Fruit fly (Drosophila melanogaster) whole organism, embryonic: Measurements from ENCODE around the gene CG31431.

Experiments
- Atf3 ChIP-seq: fragments of 200-800 bp; sonication (Bioruptor generic); optimal IDR thresholded peaks from 3 replicates; lab custom pipeline; 2016; ENCODE audit warnings: missing biosample characterization, missing genetic modification characterization
- CG10654 ChIP-seq: fragments of 200-800 bp; sonication (Bioruptor generic); optimal IDR thresholded peaks from 2 replicates; lab custom pipeline; 2016; ENCODE audit warnings: missing biosample characterization, missing genetic modification characterization
- CG10979 ChIP-seq: fragments of 200-800 bp; sonication (Bioruptor generic); optimal IDR thresholded peaks from 2 replicates; lab custom pipeline; 2018; ENCODE audit warnings: missing biosample characterization, mild to moderate bottlenecking, missing genetic modification characterization, moderate library complexity
- CG13624 ChIP-seq: fragments of 200-800 bp; sonication (Bioruptor generic); optimal IDR thresholded peaks from 2 replicates; lab custom pipeline; 2016; ENCODE audit warnings: missing biosample characterization, missing genetic modification characterization
- CG13775 ChIP-seq: fragments of 200-800 bp; sonication (Bioruptor generic); optimal IDR thresholded peaks from 3 replicates; lab custom pipeline; 2017; ENCODE audit warnings: missing biosample characterization, mild to moderate bottlenecking, missing genetic modification characterization
- CG13894 ChIP-seq: fragments of 200-800 bp; sonication (Bioruptor generic); optimal IDR thresholded peaks from 3 replicates; lab custom pipeline; 2018; ENCODE audit warnings: missing biosample characterization, mild to moderate bottlenecking, missing genetic modification characterization, moderate library complexity
- CG17328 ChIP-seq: fragments of 200-800 bp; sonication (Bioruptor generic); IDR thresholded peaks from 2 replicates; pipeline ENCODE4 v1.3.6; 2022; ENCODE audit warnings: missing biosample characterization, missing genetic modification characterization
- CG17829 ChIP-seq: fragments of 200-800 bp; optimal IDR thresholded peaks from 2 replicates; lab custom pipeline; 2019; ENCODE audit warnings: missing biosample characterization, mild to moderate bottlenecking, missing genetic modification characterization, moderate library complexity
- CG17912 ChIP-seq: fragments of 200-800 bp; sonication (Bioruptor generic); optimal IDR thresholded peaks from 2 replicates; lab custom pipeline; 2018; ENCODE audit warnings: missing biosample characterization, mild to moderate bottlenecking, missing genetic modification characterization
- CG18011 ChIP-seq: fragments of 200-800 bp; sonication (Bioruptor generic); optimal IDR thresholded peaks from 2 replicates; lab custom pipeline; 2017; ENCODE audit warnings: missing biosample characterization, missing genetic modification characterization, mild to moderate bottlenecking, moderate library complexity, missing genotype
- CG18476 ChIP-seq: fragments of 200-800 bp; sonication (Bioruptor generic); optimal IDR thresholded peaks from 2 replicates; lab custom pipeline; 2016; ENCODE audit warnings: missing biosample characterization, mild to moderate bottlenecking, missing genetic modification characterization
- CG2202 ChIP-seq: fragments of 200-800 bp; sonication (Bioruptor generic); optimal IDR thresholded peaks from 2 replicates; lab custom pipeline; 2018; ENCODE audit warnings: missing biosample characterization, mild to moderate bottlenecking, missing genetic modification characterization
- CG31224 ChIP-seq: fragments of 200-800 bp; sonication (Bioruptor generic); IDR thresholded peaks from 2 replicates; pipeline ENCODE4 v1.3.6; 2022; ENCODE audit warnings: missing biosample characterization, missing genetic modification characterization
- CG33213 ChIP-seq: fragments of 200-800 bp; sonication (Bioruptor generic); optimal IDR thresholded peaks from 3 replicates; lab custom pipeline; 2016; ENCODE audit warnings: missing biosample characterization, missing genetic modification characterization
- CG7271 ChIP-seq: fragments of 200-800 bp; sonication (Bioruptor generic); optimal IDR thresholded peaks from 2 replicates; lab custom pipeline; 2018; ENCODE audit warnings: missing biosample characterization, mild to moderate bottlenecking, missing genetic modification characterization, moderate library complexity
- CG7556 ChIP-seq: fragments of 200-800 bp; sonication (Bioruptor generic); optimal IDR thresholded peaks from 2 replicates; lab custom pipeline; 2017; ENCODE audit warnings: missing biosample characterization, mild to moderate bottlenecking, missing genetic modification characterization
- CG7839 ChIP-seq: fragments of 200-800 bp; sonication (Bioruptor generic); optimal IDR thresholded peaks from 3 replicates; lab custom pipeline; 2018; ENCODE audit warnings: missing biosample characterization, mild to moderate bottlenecking, missing genetic modification characterization, moderate library complexity
- Dip2 ChIP-seq: fragments of 200-800 bp; sonication (Bioruptor generic); IDR thresholded peaks from 2 replicates; pipeline ENCODE4 v1.3.6; 2022; ENCODE audit warnings: missing biosample characterization, missing genetic modification characterization
- Dip3 ChIP-seq: fragments of 200-800 bp; sonication (Bioruptor generic); optimal IDR thresholded peaks from 3 replicates; lab custom pipeline; 2016; ENCODE audit warnings: missing biosample characterization, missing genetic modification characterization
- Doc2 ChIP-seq: fragments of 200-800 bp; sonication (Bioruptor generic); IDR thresholded peaks from 2 replicates; pipeline ENCODE4 v1.3.6; 2022; ENCODE audit warnings: missing biosample characterization, missing genetic modification characterization
- Lim3 ChIP-seq: fragments of 200-800 bp; sonication (Bioruptor generic); IDR thresholded peaks from 2 replicates; pipeline ENCODE4 v1.3.6; 2022; ENCODE audit warnings: missing biosample characterization, missing genetic modification characterization
- Meics ChIP-seq: fragments of 200-800 bp; sonication (Bioruptor generic); optimal IDR thresholded peaks from 2 replicates; lab custom pipeline; 2017; ENCODE audit warnings: missing biosample characterization, mild to moderate bottlenecking, missing genetic modification characterization
- NfI ChIP-seq: fragments of 200-800 bp; sonication (Bioruptor generic); optimal IDR thresholded peaks from 3 replicates; lab custom pipeline; 2018; ENCODE audit warnings: missing biosample characterization, mild to moderate bottlenecking, missing genetic modification characterization, moderate library complexity
- Oaz ChIP-seq: fragments of 200-800 bp; sonication (Bioruptor generic); IDR thresholded peaks from 2 replicates; pipeline ENCODE4 v1.3.6; 2022; ENCODE audit warnings: missing biosample characterization, missing genetic modification characterization
- Oli ChIP-seq: fragments of 200-800 bp; sonication (Bioruptor generic); optimal IDR thresholded peaks from 2 replicates; lab custom pipeline; 2018; ENCODE audit warnings: missing biosample characterization, mild to moderate bottlenecking, missing genetic modification characterization, moderate library complexity
- Side ChIP-seq: fragments of 200-800 bp; sonication (Bioruptor generic); optimal IDR thresholded peaks from 2 replicates; lab custom pipeline; 2016; ENCODE audit warnings: missing biosample characterization, missing genetic modification characterization
- Sox100B ChIP-seq: fragments of 200-800 bp; sonication (Bioruptor generic); optimal IDR thresholded peaks from 3 replicates; lab custom pipeline; 2018; ENCODE audit warnings: missing biosample characterization, mild to moderate bottlenecking, missing genetic modification characterization
- Sry-β ChIP-seq: fragments of 200-800 bp; sonication (Bioruptor generic); optimal IDR thresholded peaks from 2 replicates; lab custom pipeline; 2018; ENCODE audit warnings: missing biosample characterization, mild to moderate bottlenecking, missing genetic modification characterization, moderate library complexity
- Sry-δ ChIP-seq: fragments of 200-800 bp; sonication (Bioruptor generic); optimal IDR thresholded peaks from 2 replicates; lab custom pipeline; 2016; ENCODE audit warnings: missing biosample characterization, missing genetic modification characterization
- Taf1 ChIP-seq: fragments of 200-800 bp; sonication (Bioruptor generic); IDR thresholded peaks from 2 replicates; pipeline ENCODE4 v1.3.6; 2022; ENCODE audit warnings: missing biosample characterization, missing genetic modification characterization
- ato ChIP-seq: fragments of 200-800 bp; sonication (Bioruptor generic); IDR thresholded peaks from 2 replicates; pipeline ENCODE4 v1.3.6; 2022; ENCODE audit warnings: missing biosample characterization, missing genetic modification characterization; ENCODE audit not compliant: partially characterized antibody
- btn ChIP-seq: fragments of 200-800 bp; sonication (Bioruptor generic); optimal IDR thresholded peaks from 2 replicates; lab custom pipeline; 2016; ENCODE audit warnings: missing biosample characterization, missing genetic modification characterization
- corto ChIP-seq: fragments of 200-800 bp; sonication (Bioruptor generic); optimal IDR thresholded peaks from 2 replicates; lab custom pipeline; 2016; ENCODE audit warnings: missing biosample characterization, mild to moderate bottlenecking, missing genetic modification characterization, moderate library complexity
- dmrt99B ChIP-seq: fragments of 200-800 bp; sonication (Bioruptor generic); optimal IDR thresholded peaks from 2 replicates; lab custom pipeline; 2018; ENCODE audit warnings: missing biosample characterization, mild to moderate bottlenecking, missing genetic modification characterization, moderate library complexity
- dysf ChIP-seq: fragments of 200-800 bp; sonication (Bioruptor generic); IDR thresholded peaks from 3 replicates; pipeline ENCODE4 v1.3.6; 2022; ENCODE audit warnings: missing biosample characterization, missing genetic modification characterization
- fd3F ChIP-seq: fragments of 200-800 bp; sonication (Bioruptor generic); optimal IDR thresholded peaks from 2 replicates; lab custom pipeline; 2018; ENCODE audit warnings: missing biosample characterization, mild to moderate bottlenecking, missing genetic modification characterization, moderate library complexity
- gsb ChIP-seq: fragments of 200-800 bp; sonication (Bioruptor generic); IDR thresholded peaks from 2 replicates; pipeline ENCODE4 v1.3.6; 2022; ENCODE audit warnings: missing biosample characterization, missing genetic modification characterization
- hbn ChIP-seq: fragments of 200-800 bp; sonication (Bioruptor generic); IDR thresholded peaks from 2 replicates; pipeline ENCODE4 v1.3.6; 2022; ENCODE audit warnings: missing biosample characterization, missing genetic modification characterization; ENCODE audit not compliant: partially characterized antibody
- her ChIP-seq: fragments of 200-800 bp; sonication (Bioruptor generic); optimal IDR thresholded peaks from 2 replicates; lab custom pipeline; 2016; ENCODE audit warnings: missing biosample characterization, missing genetic modification characterization
- ken ChIP-seq: fragments of 200-800 bp; sonication (Bioruptor generic); IDR thresholded peaks from 3 replicates; pipeline ENCODE4 v1.3.6; 2022; ENCODE audit warnings: missing biosample characterization, missing genetic modification characterization
- mirr ChIP-seq: fragments of 200-800 bp; sonication (Bioruptor generic); optimal IDR thresholded peaks from 3 replicates; lab custom pipeline; 2018; ENCODE audit warnings: missing biosample characterization, mild to moderate bottlenecking, missing genetic modification characterization
- pb ChIP-seq: fragments of 200-800 bp; sonication (Bioruptor generic); optimal IDR thresholded peaks from 3 replicates; lab custom pipeline; 2016; ENCODE audit warnings: missing biosample characterization, missing genetic modification characterization
- peb ChIP-seq: fragments of 200-800 bp; sonication (Bioruptor generic); IDR thresholded peaks from 2 replicates; pipeline ENCODE4 v1.3.6; 2022; ENCODE audit warnings: missing biosample characterization, missing genetic modification characterization
- ranshi ChIP-seq: fragments of 200-800 bp; sonication (Bioruptor generic); IDR thresholded peaks from 2 replicates; pipeline ENCODE4 v1.3.6; 2022; ENCODE audit warnings: missing biosample characterization, missing genetic modification characterization
- ro ChIP-seq: fragments of 200-800 bp; sonication (Bioruptor generic); IDR thresholded peaks from 2 replicates; pipeline ENCODE4 v1.3.6; 2022; ENCODE audit warnings: missing biosample characterization, missing genetic modification characterization
- sd ChIP-seq: fragments of 200-800 bp; sonication (Bioruptor generic); optimal IDR thresholded peaks from 3 replicates; lab custom pipeline; 2018; ENCODE audit warnings: missing biosample characterization, mild to moderate bottlenecking, missing genetic modification characterization, moderate library complexity
- sens ChIP-seq: fragments of 200-800 bp; sonication (Bioruptor generic); peaks from one replicate; lab custom pipeline; 2016; ENCODE audit warnings: missing biosample characterization, missing genetic modification characterization
- sima ChIP-seq: fragments of 200-800 bp; sonication (Bioruptor generic); optimal IDR thresholded peaks from 2 replicates; lab custom pipeline; 2016; ENCODE audit warnings: missing biosample characterization, missing genetic modification characterization
- sisA ChIP-seq: fragments of 200-800 bp; sonication (Bioruptor generic); IDR thresholded peaks from 2 replicates; pipeline ENCODE4 v1.3.6; 2022; ENCODE audit warnings: missing biosample characterization, missing genetic modification characterization
- trh ChIP-seq: fragments of 200-800 bp; sonication (Bioruptor generic); optimal IDR thresholded peaks from 2 replicates; lab custom pipeline; 2016; ENCODE audit warnings: missing biosample characterization, missing genetic modification characterization
- ttk ChIP-seq: fragments of 200-800 bp; sonication (Bioruptor generic); IDR thresholded peaks from 2 replicates; pipeline ENCODE4 v2.1.2; 2022; ENCODE audit warnings: missing biosample characterization, missing genetic modification characterization
- zf30C ChIP-seq: fragments of 200-800 bp; sonication (Bioruptor generic); optimal IDR thresholded peaks from 3 replicates; lab custom pipeline; 2018; ENCODE audit warnings: missing biosample characterization, mild to moderate bottlenecking, missing genetic modification characterization

Gene CG31431

DNA sequence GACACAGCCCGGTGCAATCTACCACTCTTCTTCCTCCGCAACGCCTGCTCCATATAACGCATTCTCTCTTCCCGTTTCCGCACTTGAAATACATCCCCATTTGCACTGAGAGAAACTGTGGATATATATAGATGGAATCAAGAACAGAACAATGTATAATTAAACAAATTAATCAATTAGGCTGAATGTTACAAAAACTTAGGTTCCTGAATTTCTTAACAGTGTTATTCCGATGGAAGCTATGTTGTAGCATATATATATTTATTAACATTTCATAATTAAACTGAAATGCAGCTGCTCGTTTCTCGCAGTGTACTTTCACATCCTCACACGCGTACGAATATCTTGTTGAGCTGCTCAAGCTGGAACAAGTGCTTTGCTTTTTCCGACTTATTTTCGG, 11.0 kb upstream of the CG31431 start (continued):
- TF ChIP-seq fd3F, result no peak
- TF ChIP-seq hbn (GFP tag; lab: Robert Waterston, UW), result no peak
- TF ChIP-seq trh, result no peak
- TF ChIP-seq sisA, result peak; percentile 20; the same call in 1 of the 2 replicates
- no peak for TF ChIP-seq Taf1 (GFP tag; lab: Robert Waterston, UW)
- no peak for TF ChIP-seq Dip3 (GFP tag; lab: Kevin White, UChicago)
- no peak for TF ChIP-seq CG18011 (GFP tag; lab: Kevin White, UChicago)
- no peak for TF ChIP-seq Atf3 (GFP tag; lab: Kevin White, UChicago)
- TF ChIP-seq CG13624 (GFP tag; lab: Kevin White, UChicago), result no peak
- TF ChIP-seq CG17829 (tag; lab: Kevin White, UChicago), result peak; percentile 79
- TF ChIP-seq NfI (GFP tag; lab: Kevin White, UChicago), result peak; percentile 8
- no peak for TF ChIP-seq her
- TF ChIP-seq ttk (GFP tag; lab: Robert Waterston, UW), result no peak
- TF ChIP-seq Meics (GFP tag; lab: Kevin White, UChicago), result no peak
- no peak for TF ChIP-seq Sry-β
- peak; percentile 21 for TF ChIP-seq Side (GFP tag; lab: Kevin White, UChicago)
- peak; percentile 42 for TF ChIP-seq CG2202 (tag; lab: Kevin White, UChicago)
- TF ChIP-seq CG10979, result peak; percentile 72
- no peak for TF ChIP-seq Dip2 (GFP tag; lab: Robert Waterston, UW)
- no peak for TF ChIP-seq CG7271 (tag; lab: Kevin White, UChicago)
- TF ChIP-seq CG17912 (GFP tag; lab: Kevin White, UChicago), result no peak
- peak; percentile 20 for TF ChIP-seq CG10654 (GFP tag; lab: Kevin White, UChicago)
- peak; percentile 18 for TF ChIP-seq CG18476 (GFP tag; lab: Kevin White, UChicago)
- TF ChIP-seq CG13894 (tag; lab: Kevin White, UChicago), result no peak
- peak; percentile 91 for TF ChIP-seq sens
- TF ChIP-seq sima (GFP tag; lab: Kevin White, UChicago), result no peak
- TF ChIP-seq CG17328, result peak; percentile 53; the same call in 1 of the 2 replicates
- peak; percentile 30 for TF ChIP-seq CG7556 (GFP tag; lab: Kevin White, UChicago)
- peak; percentile 84 for TF ChIP-seq zf30C (GFP tag; lab: Kevin White, UChicago)
- TF ChIP-seq Oaz (GFP tag; lab: Robert Waterston, UW), result no peak
- TF ChIP-seq sd (tag; lab: Kevin White, UChicago), result no peak
- TF ChIP-seq pb (GFP tag; lab: Kevin White, UChicago), result no peak
- no peak for TF ChIP-seq CG33213 (GFP tag; lab: Kevin White, UChicago)
- TF ChIP-seq mirr (GFP tag; lab: Kevin White, UChicago), result no peak
- no peak for TF ChIP-seq btn (GFP tag; lab: Kevin White, UChicago)
- TF ChIP-seq Lim3 (GFP tag; lab: Robert Waterston, UW), result no peak
- no peak for TF ChIP-seq gsb (GFP tag; lab: Robert Waterston, UW)
- TF ChIP-seq Sox100B (GFP tag; lab: Kevin White, UChicago), result peak; percentile 38
- TF ChIP-seq ro, result no peak
- peak; percentile 62 for TF ChIP-seq CG7839 (tag; lab: Kevin White, UChicago)
- no peak for TF ChIP-seq CG31224 (GFP tag; lab: Robert Waterston, UW)
- TF ChIP-seq Oli (tag; lab: Kevin White, UChicago), result peak; percentile 59
- peak; percentile 52 for TF ChIP-seq dmrt99B (tag; lab: Kevin White, UChicago)
- TF ChIP-seq peb (GFP tag; lab: Robert Waterston, UW), result no peak
- no peak for TF ChIP-seq Sry-δ (GFP tag; lab: Kevin White, UChicago)
- TF ChIP-seq Doc2 (GFP tag; lab: Robert Waterston, UW), result no peak
- TF ChIP-seq corto (GFP tag; lab: Kevin White, UChicago), result peak; percentile 93
- no peak for TF ChIP-seq ken (GFP tag; lab: Robert Waterston, UW)
- 0 out of 3 replicates have a peak, but pooled peaks have one; percentile 47 for TF ChIP-seq dysf
- no peak for TF ChIP-seq ranshi (GFP tag; lab: Robert Waterston, UW)
- peak; percentile 36 for TF ChIP-seq CG13775 (GFP tag; lab: Kevin White, UChicago)
- TF ChIP-seq ato (GFP tag; lab: Robert Waterston, UW), result no peak
